Worm (Caenorhabditis elegans): ENCODE results near the gene ppk-3.

The ppk-3 gene

ce11 chrX:12975595-12976089 lies at the start of gene ppk-3:
Gene ppk-3 (minus strand): TSS chrX:12975645.
- TF ChIP-seq ceh-18 (tag; optimal IDR thresholded peaks at IDR 0.05) (peak; percentile 55), K09A11.1 (tag; optimal IDR thresholded peaks at IDR 0.05; ENCODE audit: insufficient read depth) (peak; percentile 13), rnt-1 (tag; optimal IDR thresholded peaks at IDR 0.05) (peak; percentile 3), unc-55 (GFP tag; optimal IDR thresholded peaks at IDR 0.05) (peak; percentile 52), pros-1 (tag; optimal IDR thresholded peaks at IDR 0.05) (peak; percentile 33), ceh-14 (tag; optimal IDR thresholded peaks at IDR 0.05) (no peak), pag-3 (tag; optimal IDR thresholded peaks at IDR 0.05; ENCODE audit: borderline replicate concordance) (no peak), Y22D7AL.16 (tag; optimal IDR thresholded peaks at IDR 0.05) (no peak), tbx-2 (tag; optimal IDR thresholded peaks at IDR 0.05) (peak; percentile 55), fkh-10 (GFP tag; optimal IDR thresholded peaks at IDR 0.05) (no peak), nfya-1 (tag; optimal IDR thresholded peaks at IDR 0.05) (peak; percentile 64), ceh-34 (tag; optimal IDR thresholded peaks at IDR 0.05) (peak; percentile 16), ceh-31 (tag; optimal IDR thresholded peaks at IDR 0.05) (peak; percentile 63), sdc-2 (tag; optimal IDR thresholded peaks at IDR 0.05) (peak; percentile 69), dve-1 (tag; optimal IDR thresholded peaks at IDR 0.05) (peak; percentile 45)

ce11 chrX:13021446-13021845 lies 46.0 kb upstream of the ppk-3 start:
- no peak for TF ChIP-seq pha-4 (tag; optimal IDR thresholded peaks at IDR 0.05)
- TF ChIP-seq unc-42 (tag; optimal IDR thresholded peaks at IDR 0.05), result peak; percentile 66

- TF ChIP-seq syd-9 (tag; optimal IDR thresholded peaks at IDR 0.05) (no peak), ceh-19 (GFP tag; optimal IDR thresholded peaks at IDR 0.05) (no peak), tbx-2 (tag; optimal IDR thresholded peaks at IDR 0.05) (no peak), ama-1 (optimal IDR thresholded peaks at IDR 0.05) (no peak), nhr-232 (tag; optimal IDR thresholded peaks at IDR 0.05) (no peak), pqm-1 (tag; optimal IDR thresholded peaks at IDR 0.05) (no peak), hlh-30 (tag; optimal IDR thresholded peaks at IDR 0.05; ENCODE audit: insufficient read depth) (no peak), hlh-13 (GFP tag; optimal IDR thresholded peaks at IDR 0.05) (no peak), ceh-2 (tag; optimal IDR thresholded peaks at IDR 0.05) (no peak), ceh-24 (tag; optimal IDR thresholded peaks at IDR 0.05) (no peak), ahr-1 (tag; optimal IDR thresholded peaks at IDR 0.05) (no peak), elt-2 (tag; optimal IDR thresholded peaks at IDR 0.05) (no peak), eyg-1 (tag; optimal IDR thresholded peaks at IDR 0.05) (no peak), ceh-14 (tag; optimal IDR thresholded peaks at IDR 0.05) (no peak), K02D7.2 (tag; optimal IDR thresholded peaks at IDR 0.05) (no peak), ceh-34 (tag; optimal IDR thresholded peaks at IDR 0.05) (no peak)
These were observed 40.8 kb upstream of the ppk-3 start for ce11 chrX:13016290-13016689.

ce11 chrX:13014341-13014740 lies 38.9 kb upstream of the ppk-3 start:
- no peak for TF ChIP-seq K02D7.2 (tag; optimal IDR thresholded peaks at IDR 0.05)
- TF ChIP-seq K09A11.1 (tag; optimal IDR thresholded peaks at IDR 0.05; ENCODE audit: insufficient read depth), result no peak
- TF ChIP-seq hlh-13 (GFP tag; optimal IDR thresholded peaks at IDR 0.05), result no peak
- TF ChIP-seq che-1 (tag; optimal IDR thresholded peaks at IDR 0.05), result no peak
- TF ChIP-seq unc-42 (tag; optimal IDR thresholded peaks at IDR 0.05), result no peak
- no peak for TF ChIP-seq zip-5 (tag; optimal IDR thresholded peaks at IDR 0.05)
- no peak for TF ChIP-seq pqm-1 (tag; optimal IDR thresholded peaks at IDR 0.05)
- TF ChIP-seq tbx-7 (tag; optimal IDR thresholded peaks at IDR 0.05), result no peak

- no peak for TF ChIP-seq pax-1 (tag; optimal IDR thresholded peaks at IDR 0.05)
- TF ChIP-seq ceh-30 (tag; optimal IDR thresholded peaks at IDR 0.05), result no peak
- TF ChIP-seq gmeb-2 (tag; optimal IDR thresholded peaks at IDR 0.05), result no peak
- no peak for TF ChIP-seq pat-9 (tag; optimal IDR thresholded peaks at IDR 0.05)
- no peak for TF ChIP-seq ttx-3 (tag; optimal IDR thresholded peaks at IDR 0.05)
- TF ChIP-seq hlh-15 (tag; optimal IDR thresholded peaks at IDR 0.05), result no peak
- TF ChIP-seq ceh-31 (tag; optimal IDR thresholded peaks at IDR 0.05), result no peak
- no peak for TF ChIP-seq syd-9 (tag; optimal IDR thresholded peaks at IDR 0.05)
- TF ChIP-seq unc-55 (GFP tag; optimal IDR thresholded peaks at IDR 0.05), result peak; percentile 2
- no peak for TF ChIP-seq nhr-232 (tag; optimal IDR thresholded peaks at IDR 0.05)
- TF ChIP-seq odd-2 (tag; optimal IDR thresholded peaks at IDR 0.05), result no peak
- no peak for TF ChIP-seq ceh-48 (tag; optimal IDR thresholded peaks at IDR 0.05)
- TF ChIP-seq nfya-1 (tag; optimal IDR thresholded peaks at IDR 0.05), result no peak
- TF ChIP-seq T23F11.4 (GFP tag; optimal IDR thresholded peaks at IDR 0.05), result no peak
- TF ChIP-seq rnt-1 (tag; optimal IDR thresholded peaks at IDR 0.05), result peak; percentile 6
- no peak for TF ChIP-seq ceh-19 (GFP tag; optimal IDR thresholded peaks at IDR 0.05)
- TF ChIP-seq elt-2 (tag; optimal IDR thresholded peaks at IDR 0.05), result no peak
- TF ChIP-seq tbx-2 (tag; optimal IDR thresholded peaks at IDR 0.05), result peak; percentile 64
- TF ChIP-seq hlh-13 (GFP tag; optimal IDR thresholded peaks at IDR 0.05), result no peak
- no peak for TF ChIP-seq ceh-6 (GFP tag; optimal IDR thresholded peaks at IDR 0.05)
- TF ChIP-seq ceh-14 (tag; optimal IDR thresholded peaks at IDR 0.05), result no peak
- no peak for TF ChIP-seq F13H6.1 (tag; optimal IDR thresholded peaks at IDR 0.05)
These were observed 36.5 kb upstream of the ppk-3 start for ce11 chrX:13011897-13012296.

Data from whole organism, late embryonic.